Worm (Caenorhabditis elegans): ENCODE results near the gene T04F3.4.

DNA sequence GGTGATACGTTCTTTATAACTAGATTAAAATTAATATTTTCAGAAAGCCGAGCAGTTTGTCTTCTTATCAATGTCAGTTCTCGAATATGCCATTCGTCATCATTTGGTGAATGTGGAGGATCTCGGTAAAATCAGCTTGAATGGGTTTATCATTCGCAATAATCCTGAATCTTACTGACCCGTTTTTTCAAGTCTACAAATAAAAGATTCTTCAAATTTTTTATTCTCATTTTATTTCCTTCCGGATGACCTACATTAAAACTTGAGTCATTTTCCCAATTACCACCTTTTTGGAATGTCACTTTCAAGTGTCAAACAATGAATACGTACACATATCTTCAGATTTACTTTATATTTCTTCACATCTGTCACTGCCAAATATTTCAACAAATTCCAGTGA lies 2.5 kb downstream of the T04F3.4 start, which contains the start of gene T04F3.5:
- TF ChIP-seq hnd-1 (tag; optimal IDR thresholded peaks at IDR 0.05) (no peak), F13C5.2 (tag; optimal IDR thresholded peaks at IDR 0.05) (no peak), ama-1 (optimal IDR thresholded peaks at IDR 0.05) (no peak), ets-7 (tag; optimal IDR thresholded peaks at IDR 0.05) (no peak), ceh-13 (GFP tag; optimal IDR thresholded peaks at IDR 0.05) (no peak), tbx-37 (GFP tag; conservative IDR thresholded peaks at IDR 0.05) (no peak), flt-1 (GFP tag; IDR thresholded peaks at IDR 0.05) (no peak), scrt-1 (GFP tag; IDR thresholded peaks at IDR 0.05) (no peak), sea-1 (GFP tag; conservative IDR thresholded peaks at IDR 0.05) (no peak), tra-4 (tag; optimal IDR thresholded peaks at IDR 0.05) (no peak), ceh-36 (tag; optimal IDR thresholded peaks at IDR 0.05) (no peak), aly-1 (tag; optimal IDR thresholded peaks at IDR 0.05) (no peak)

All from whole organism, early embryonic.